Fruit fly (Drosophila melanogaster) whole organism, embryonic: ENCODE measurements around the gene CycB3.
A peak's percentile ranks its signal among the peaks of the same experiment; 100 is the strongest.

ENCODE experiments used
- CG14860 ChIP-seq: fragments of 200-800 bp; sonication (Bioruptor generic); IDR thresholded peaks from 3 replicates; pipeline ENCODE4 v1.3.6; 2022; ENCODE audit warnings: missing biosample characterization, missing genetic modification characterization; ENCODE audit not compliant: partially characterized antibody
- CG34422 ChIP-seq: fragments of 200-800 bp; sonication (Bioruptor generic); IDR thresholded peaks from 3 replicates; pipeline ENCODE4 v1.3.6; 2022; ENCODE audit warnings: missing biosample characterization, missing genetic modification characterization
- CG42726 ChIP-seq: fragments of 200-800 bp; sonication (Bioruptor generic); IDR thresholded peaks from 2 replicates; pipeline ENCODE4 v1.3.6; 2022; ENCODE audit warnings: missing biosample characterization, missing genetic modification characterization; ENCODE audit not compliant: partially characterized antibody
- CG5953 ChIP-seq: fragments of 200-800 bp; sonication (Bioruptor generic); IDR thresholded peaks from 2 replicates; pipeline ENCODE4 v1.3.6; 2022; ENCODE audit warnings: missing biosample characterization, missing genetic modification characterization
- H2.0 ChIP-seq: fragments of 200-800 bp; sonication (Bioruptor generic); IDR thresholded peaks from 2 replicates; pipeline ENCODE4 v1.3.6; 2022; ENCODE audit warnings: missing biosample characterization, missing genetic modification characterization
- HmgD ChIP-seq: fragments of 200-800 bp; sonication (Bioruptor generic); optimal IDR thresholded peaks from 3 replicates; lab custom pipeline; 2016; ENCODE audit warnings: missing biosample characterization, missing genetic modification characterization
- Jarid2 ChIP-seq: fragments of 200-800 bp; sonication (Bioruptor generic); optimal IDR thresholded peaks from 3 replicates; lab custom pipeline; 2017; ENCODE audit warnings: mild to moderate bottlenecking, missing biosample characterization, missing genetic modification reagents, missing genetic modification characterization
- Kr ChIP-seq: fragments of 200-800 bp; sonication (Bioruptor generic); optimal IDR thresholded peaks from 2 replicates; lab custom pipeline; 2017; ENCODE audit warnings: missing biosample characterization, mild to moderate bottlenecking, missing genetic modification characterization
- Vsx1 ChIP-seq: fragments of 200-800 bp; sonication (Bioruptor generic); optimal IDR thresholded peaks from 2 replicates; lab custom pipeline; 2017; ENCODE audit warnings: missing biosample characterization, mild to moderate bottlenecking, missing genetic modification characterization, missing genetic modification reagents
- cad ChIP-seq: fragments of >200 bp; optimal IDR thresholded peaks from 2 replicates; lab custom pipeline; 2017; ENCODE audit warnings: missing biosample characterization, missing genetic modification characterization
- nmo ChIP-seq: fragments of 200-800 bp; sonication (Bioruptor generic); optimal IDR thresholded peaks from 2 replicates; lab custom pipeline; 2018; ENCODE audit warnings: missing biosample characterization, mild to moderate bottlenecking, missing genetic modification characterization, moderate library complexity
- usp ChIP-seq: fragments of >200 bp; optimal IDR thresholded peaks from 2 replicates; lab custom pipeline; 2017; ENCODE audit warnings: missing biosample characterization, missing genetic modification characterization

DNA sequence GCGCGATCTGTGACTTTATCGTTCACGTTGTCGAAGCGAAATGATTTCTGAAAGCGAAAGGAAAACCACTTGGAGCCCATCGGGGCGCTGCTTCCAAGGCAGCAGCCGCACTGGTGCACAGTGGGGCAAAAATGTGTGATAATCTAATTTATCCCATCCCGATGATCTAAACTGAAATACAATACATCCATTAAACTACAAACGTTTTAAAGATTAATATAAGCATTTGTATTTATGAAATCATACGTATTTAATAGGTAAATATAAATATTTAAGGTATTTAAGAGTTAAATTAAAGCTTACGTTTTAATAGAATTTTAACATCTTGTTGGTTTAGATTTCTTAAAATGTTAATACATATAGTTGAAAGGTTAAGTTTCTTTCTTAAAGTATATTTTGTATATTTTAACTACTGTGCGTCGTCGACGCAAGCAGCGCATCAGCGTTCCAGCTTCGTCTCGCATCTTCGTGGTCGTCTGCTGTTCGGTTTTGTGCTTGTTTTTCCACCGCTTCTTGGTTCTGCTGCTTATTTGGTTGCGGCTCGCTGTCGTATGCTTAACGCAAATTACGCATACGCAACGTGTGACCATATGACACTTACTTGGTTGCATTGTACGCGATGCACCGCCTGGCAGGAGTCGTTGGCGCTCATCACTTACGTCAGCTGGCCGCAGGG, 35.5 kb upstream of the CycB3 start, which contains the start of gene CG13643:
- TF ChIP-seq Jarid2, result no peak
- TF ChIP-seq H2.0 (GFP tag; lab: Robert Waterston, UW), result no peak
- TF ChIP-seq HmgD (GFP tag; lab: Kevin White, UChicago), result no peak
- no peak for TF ChIP-seq Kr (GFP tag; lab: Kevin White, UChicago)
- TF ChIP-seq CG34422 (GFP tag; lab: Robert Waterston, UW), result no peak
- TF ChIP-seq usp (GFP tag; lab: Kevin White, UChicago), result no peak
- no peak for TF ChIP-seq cad (GFP tag; lab: Kevin White, UChicago)
- no peak for TF ChIP-seq Vsx1
- TF ChIP-seq CG5953 (GFP tag; lab: Robert Waterston, UW), result no peak
- TF ChIP-seq CG14860 (GFP tag; lab: Robert Waterston, UW), result no peak
- TF ChIP-seq CG42726, result no peak
- TF ChIP-seq nmo (GFP tag; lab: Kevin White, UChicago), result peak; percentile 45
